Worm (Caenorhabditis elegans) whole organism, L4 larva: ENCODE data around the gene clr-1.

Experiments
- ceh-28 ChIP-seq: fragments of 150-350 bp; optimal IDR thresholded peaks from 2 replicates; lab custom pipeline; 2014; ENCODE audit warnings: missing biosample characterization, missing genetic modification reagents, missing genetic modification characterization
- fkh-10 ChIP-seq: fragments of 150-350 bp; optimal IDR thresholded peaks from 2 replicates; lab custom pipeline; 2014; ENCODE audit warnings: missing biosample characterization, missing genetic modification reagents, missing genetic modification characterization
- lir-3 ChIP-seq: sonication (generic microtip); optimal IDR thresholded peaks from 2 replicates; lab custom pipeline; 2016; ENCODE audit warnings: mild to moderate bottlenecking, missing genetic modification characterization, missing compliant biosample characterization
- madf-5 ChIP-seq, 2 experiments: fragments of 200-800 bp; sonication (Bioruptor generic); IDR thresholded peaks; 2 replicates each; pipeline ENCODE4 v1.3.6; 2022; ENCODE audit warnings: missing compliant biosample characterization in 2 of 2, missing genetic modification characterization in 2 of 2
- mdl-1 ChIP-seq, 2 experiments: fragments of 150-350 bp in 1 of 2; sonication (generic microtip) in 1 of 2; optimal IDR thresholded peaks; 2 replicates each; lab custom pipeline; 2014 to 2017; ENCODE audit warnings: missing biosample characterization in 2 of 2, missing genetic modification characterization in 2 of 2
- nhr-42 ChIP-seq: fragments of 200-800 bp; sonication (Bioruptor generic); IDR thresholded peaks from 2 replicates; pipeline ENCODE4 v1.3.6; 2022; ENCODE audit warnings: missing genetic modification characterization, missing compliant biosample characterization
- php-3 ChIP-seq: fragments of 200-800 bp; sonication (Bioruptor generic); IDR thresholded peaks from 2 replicates; pipeline ENCODE4 v1.3.6; 2022; ENCODE audit warnings: missing genetic modification reagents, missing genetic modification characterization, missing compliant biosample characterization
- pqm-1 ChIP-seq: sonication (generic microtip); optimal IDR thresholded peaks from 2 replicates; lab custom pipeline; 2017; ENCODE audit warnings: missing biosample characterization, missing genetic modification characterization
- unc-39 ChIP-seq: sonication (generic microtip); optimal IDR thresholded peaks from 2 replicates; lab custom pipeline; 2017; ENCODE audit warnings: missing biosample characterization, missing genetic modification characterization

- TF ChIP-seq php-3 (GFP tag; lab: Robert Waterston, UW) (no peak), unc-39 (tag; lab: Kevin White, UChicago) (no peak), lir-3 (tag; lab: Kevin White, UChicago) (no peak), mdl-1 (tag; optimal IDR thresholded peaks at IDR 0.05; lab: Kevin White, UChicago) (no peak), pqm-1 (tag; lab: Kevin White, UChicago) (no peak), madf-5 (GFP tag; IDR thresholded peaks at IDR 0.05; lab: Robert Waterston, UW) (no peak), ceh-28 (tag; lab: Kevin White, UChicago) (no peak), fkh-10 (no peak), nhr-42 (GFP tag; lab: Robert Waterston, UW) (no peak)
These were observed 31.4 kb downstream of the clr-1 start for ce11 chrII:5497541-5497940.
